Fruit fly (Drosophila melanogaster) S2 (cell line): ENCODE measurements around the gene CG17732.

Experiments used
- CG8478 ChIP-seq: fragments of >200 bp; optimal IDR thresholded peaks from 2 replicates; lab custom pipeline; 2018
- CTCF ChIP-seq, 2 experiments: fragments of >200 bp; optimal IDR thresholded peaks; 2 replicates each; lab custom pipeline; 2018

dm6 chr3L:20002482-20003234 is 21.2 kb downstream of the CG17732 start, which contains the start of gene CG7668:
- TF ChIP-seq CG8478 (lab: Kevin White, UChicago): no peak
- TF ChIP-seq CTCF (optimal IDR thresholded peaks at IDR 0.05; lab: Kevin White, UChicago): no peak
